Worm (Caenorhabditis elegans) whole organism, late embryonic: Measurements from ENCODE around the gene glb-5.

Experiments
- C38D4.7 ChIP-seq: fragments of 200-800 bp; sonication (Bioruptor generic); optimal IDR thresholded peaks from 2 replicates; lab custom pipeline; 2018; ENCODE audit warnings: mild to moderate bottlenecking, missing genetic modification characterization, moderate library complexity, missing compliant biosample characterization
- F13H6.1 ChIP-seq: sonication (generic microtip); optimal IDR thresholded peaks from 2 replicates; lab custom pipeline; 2016; ENCODE audit warnings: missing genetic modification characterization, missing compliant biosample characterization
- K02D7.2 ChIP-seq: sonication (generic microtip); optimal IDR thresholded peaks from 2 replicates; lab custom pipeline; 2017; ENCODE audit warnings: mild to moderate bottlenecking, missing genetic modification characterization, missing compliant biosample characterization
- K09A11.1 ChIP-seq: sonication (generic microtip); optimal IDR thresholded peaks from 2 replicates; lab custom pipeline; 2017; ENCODE audit warnings: antibody characterized with exemption, mild to moderate bottlenecking, missing genetic modification characterization, missing compliant biosample characterization; ENCODE audit not compliant: insufficient read depth
- ceh-24 ChIP-seq: sonication (generic microtip); optimal IDR thresholded peaks from 2 replicates; lab custom pipeline; 2016; ENCODE audit warnings: mild to moderate bottlenecking, missing genetic modification characterization, missing compliant biosample characterization
- ceh-30 ChIP-seq: fragments of 150-350 bp; optimal IDR thresholded peaks from 2 replicates; lab custom pipeline; 2014; ENCODE audit warnings: missing biosample characterization, missing genetic modification characterization
- ceh-31 ChIP-seq: sonication (generic microtip); optimal IDR thresholded peaks from 2 replicates; lab custom pipeline; 2016; ENCODE audit warnings: missing genetic modification characterization, missing compliant biosample characterization
- ceh-34 ChIP-seq: sonication (generic microtip); optimal IDR thresholded peaks from 2 replicates; lab custom pipeline; 2016; ENCODE audit warnings: mild to moderate bottlenecking, missing genetic modification characterization, missing compliant biosample characterization
- ceh-45 ChIP-seq: fragments of 200-800 bp; sonication (Bioruptor generic); IDR thresholded peaks from 2 replicates; pipeline ENCODE4 v1.3.6; 2022; ENCODE audit warnings: missing genetic modification reagents, missing genetic modification characterization, missing compliant biosample characterization
- ceh-9 ChIP-seq: sonication (generic microtip); optimal IDR thresholded peaks from 2 replicates; lab custom pipeline; 2016; ENCODE audit warnings: mild to moderate bottlenecking, missing genetic modification characterization, inconsistent platforms, missing compliant biosample characterization
- dmd-4 ChIP-seq: sonication (generic microtip); optimal IDR thresholded peaks from 2 replicates; lab custom pipeline; 2016; ENCODE audit warnings: borderline replicate concordance, missing genetic modification characterization, missing compliant biosample characterization
- elt-2 ChIP-seq: sonication (generic microtip); optimal IDR thresholded peaks from 2 replicates; lab custom pipeline; 2016; ENCODE audit warnings: missing genetic modification reagents, missing genetic modification characterization, missing compliant biosample characterization
- elt-4 ChIP-seq: sonication (generic microtip); optimal IDR thresholded peaks from 2 replicates; lab custom pipeline; 2016; ENCODE audit warnings: missing genetic modification characterization, missing compliant biosample characterization
- fkh-6 ChIP-seq: sonication (generic microtip); optimal IDR thresholded peaks from 2 replicates; lab custom pipeline; 2016; ENCODE audit warnings: missing genetic modification characterization, missing compliant biosample characterization
- gmeb-2 ChIP-seq: sonication (generic microtip); optimal IDR thresholded peaks from 2 replicates; lab custom pipeline; 2016; ENCODE audit warnings: missing genetic modification characterization, inconsistent platforms, missing compliant biosample characterization
- hlh-15 ChIP-seq: sonication (generic microtip); optimal IDR thresholded peaks from 2 replicates; lab custom pipeline; 2016; ENCODE audit warnings: missing genetic modification characterization, missing compliant biosample characterization
- hlh-6 ChIP-seq: sonication (generic microtip); optimal IDR thresholded peaks from 2 replicates; lab custom pipeline; 2016; ENCODE audit warnings: missing genotype, missing genetic modification characterization, missing compliant biosample characterization
- madf-2 ChIP-seq: sonication (generic microtip); optimal IDR thresholded peaks from 2 replicates; lab custom pipeline; 2017; ENCODE audit warnings: missing genetic modification characterization, missing compliant biosample characterization
- mec-3 ChIP-seq: sonication (generic microtip); optimal IDR thresholded peaks from 2 replicates; lab custom pipeline; 2016; ENCODE audit warnings: borderline replicate concordance, missing genetic modification characterization, missing compliant biosample characterization
- nhr-232 ChIP-seq: sonication (generic microtip); optimal IDR thresholded peaks from 2 replicates; lab custom pipeline; 2016; ENCODE audit warnings: missing genetic modification characterization, missing compliant biosample characterization
- pag-3 ChIP-seq: sonication (generic microtip); optimal IDR thresholded peaks from 2 replicates; lab custom pipeline; 2016; ENCODE audit warnings: missing compliant biosample characterization, missing genetic modification characterization, borderline replicate concordance
- pha-2 ChIP-seq: sonication (generic microtip); optimal IDR thresholded peaks from 2 replicates; lab custom pipeline; 2017; ENCODE audit warnings: mild to moderate bottlenecking, missing genetic modification characterization, missing compliant biosample characterization
- pha-4 ChIP-seq: fragments of 150-350 bp; optimal IDR thresholded peaks from 2 replicates; lab custom pipeline; 2018; ENCODE audit warnings: missing biosample characterization, missing genetic modification reagents, missing genetic modification characterization
- ref-2 ChIP-seq: sonication (generic microtip); optimal IDR thresholded peaks from 2 replicates; lab custom pipeline; 2016; ENCODE audit warnings: missing genetic modification characterization, missing compliant biosample characterization
- sox-2 ChIP-seq: fragments of 200-800 bp; sonication (Bioruptor generic); IDR thresholded peaks from 2 replicates; pipeline ENCODE4 v1.3.6; 2022; ENCODE audit warnings: missing genetic modification reagents, missing genetic modification characterization, missing compliant biosample characterization
- syd-9 ChIP-seq: sonication (generic microtip); optimal IDR thresholded peaks from 2 replicates; lab custom pipeline; 2016; ENCODE audit warnings: mild to moderate bottlenecking, missing genetic modification characterization, moderate library complexity, missing compliant biosample characterization
- ttx-3 ChIP-seq: sonication (generic microtip); optimal IDR thresholded peaks from 2 replicates; lab custom pipeline; 2016; ENCODE audit warnings: missing genetic modification reagents, missing genetic modification characterization, missing compliant biosample characterization
- unc-55 ChIP-seq: sonication (generic microtip); optimal IDR thresholded peaks from 2 replicates; lab custom pipeline; 2017; ENCODE audit warnings: missing biosample characterization, missing genetic modification reagents, missing genetic modification characterization
- zip-5 ChIP-seq: sonication (generic microtip); optimal IDR thresholded peaks from 2 replicates; lab custom pipeline; 2016; ENCODE audit warnings: missing genetic modification characterization, missing compliant biosample characterization

Gene glb-5

ce11 chrV:5592323-5592722 lies 33.6 kb downstream of the glb-5 start, which contains the start of gene vps-37 (continued):
- TF ChIP-seq K02D7.2 (tag; lab: Kevin White, UChicago) (peak; percentile 2), ceh-9 (tag; lab: Kevin White, UChicago) (no peak), ceh-34 (peak; percentile 8), pha-4 (tag; lab: Kevin White, UChicago) (no peak), dmd-4 (tag; lab: Kevin White, UChicago) (no peak), gmeb-2 (tag; lab: Kevin White, UChicago) (no peak), elt-2 (tag; lab: Kevin White, UChicago) (peak; percentile 27), pag-3 (tag; lab: Kevin White, UChicago) (no peak), F13H6.1 (no peak), ref-2 (tag; lab: Kevin White, UChicago) (no peak), mec-3 (tag; lab: Kevin White, UChicago) (no peak), ceh-31 (tag; lab: Kevin White, UChicago) (peak; percentile 58), ttx-3 (tag; lab: Kevin White, UChicago) (no peak), fkh-6 (tag; lab: Kevin White, UChicago) (no peak), unc-55 (GFP tag; lab: Kevin White, UChicago) (peak; percentile 57), ceh-45 (no peak), hlh-6 (tag; lab: Kevin White, UChicago) (no peak), ceh-24 (tag; lab: Kevin White, UChicago) (no peak)

DNA sequence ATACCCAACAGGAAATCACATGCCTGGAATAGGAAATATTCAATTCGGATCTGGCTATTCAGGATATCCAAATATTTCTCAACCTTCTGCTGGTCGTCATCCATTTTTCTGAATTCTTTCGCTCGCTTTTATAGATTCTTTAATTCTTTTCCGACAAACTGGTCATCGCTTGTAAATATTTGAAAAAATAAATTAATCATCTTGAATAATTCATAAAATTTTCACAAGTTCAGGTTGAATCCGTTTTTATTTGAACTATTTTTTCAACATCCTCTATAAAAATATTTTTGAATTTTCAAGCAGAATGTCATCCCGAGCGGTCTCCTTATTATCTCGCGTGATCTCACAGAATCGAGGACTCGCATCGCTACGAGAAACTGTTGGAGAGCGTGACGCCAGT lies 34.7 kb downstream of the glb-5 start, which contains the start of gene mrpl-48:
mrpl-48 (plus strand) TSS at position 301 of the 400 bp plus-strand sequence.
- TF ChIP-seq nhr-232 (no peak), ceh-45 (no peak), madf-2 (tag; lab: Kevin White, UChicago) (no peak)
- TF ChIP-seq, all 69 proteins: peak for 0

ce11 chrV:5594315-5594714 lies 35.6 kb downstream of the glb-5 start, which contains the start of gene crn-2:
crn-2 (plus strand) TSS chrV:5594615.
- TF ChIP-seq ceh-9 (tag; lab: Kevin White, UChicago) (no peak), ceh-30 (tag; lab: Kevin White, UChicago) (no peak), pag-3 (tag; lab: Kevin White, UChicago) (no peak), sox-2 (GFP tag; lab: Robert Waterston, UW) (no peak), dmd-4 (tag; lab: Kevin White, UChicago) (no peak), syd-9 (tag; lab: Kevin White, UChicago) (no peak), ceh-34 (no peak), ceh-31 (tag; lab: Kevin White, UChicago) (no peak), zip-5 (tag; lab: Kevin White, UChicago) (no peak), ceh-24 (tag; lab: Kevin White, UChicago) (no peak), elt-4 (tag; lab: Kevin White, UChicago) (no peak), madf-2 (tag; lab: Kevin White, UChicago) (no peak), K09A11.1 (tag; lab: Kevin White, UChicago) (no peak), ttx-3 (tag; lab: Kevin White, UChicago) (no peak), ceh-45 (no peak), hlh-15 (tag; lab: Kevin White, UChicago) (no peak)
- TF ChIP-seq, all 69 proteins: peak for 0

- TF ChIP-seq pha-2 (tag; lab: Kevin White, UChicago): no peak
Observed at ce11 chrV:5596391-5597030, 37.8 kb downstream of the glb-5 start, which contains the start of gene zhit-1. zhit-1 (minus strand) TSS chrV:5596551.

DNA sequence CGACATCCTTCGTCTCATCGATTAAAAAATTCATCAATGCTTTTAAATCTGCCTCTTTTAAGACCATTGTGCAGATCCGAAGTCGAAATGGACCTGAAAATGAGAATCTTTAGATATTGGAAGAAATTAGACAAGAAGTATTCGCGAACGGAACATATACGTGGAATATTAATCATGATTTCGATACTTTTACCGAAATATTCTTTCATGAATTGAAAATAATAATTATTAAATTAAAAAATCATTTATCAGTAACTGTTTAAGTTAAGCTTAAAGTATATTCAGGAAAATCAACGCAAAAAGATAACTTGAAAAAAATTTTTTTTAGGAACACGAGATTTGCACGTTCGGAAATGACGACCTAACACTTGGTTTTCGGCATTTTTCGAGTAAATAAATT lies 42.6 kb downstream of the glb-5 start, which contains the start of gene CD4.8:
CD4.8 (minus strand) TSS at position 101 of the 400 bp plus-strand sequence.
- TF ChIP-seq elt-2 (tag; lab: Kevin White, UChicago) (no peak), C38D4.7 (GFP tag; lab: Kevin White, UChicago) (no peak)
